Worm (Caenorhabditis elegans) whole organism, midembryonic: ENCODE data around the gene R03H10.7.

ENCODE experiments used
- T22C8.4 ChIP-seq: fragments of 200-800 bp; sonication (Bioruptor generic); IDR thresholded peaks from 2 replicates; pipeline ENCODE4 v1.3.6; 2022; ENCODE audit warnings: missing genetic modification characterization, missing compliant biosample characterization
- cog-1 ChIP-seq: sonication (generic microtip); optimal IDR thresholded peaks from 2 replicates; lab custom pipeline; 2016; ENCODE audit warnings: missing genetic modification characterization, missing compliant biosample characterization
- flt-1 ChIP-seq: fragments of 200-800 bp; sonication (Bioruptor generic); IDR thresholded peaks from 2 replicates; pipeline ENCODE4 v1.3.6; 2022; ENCODE audit warnings: missing genetic modification characterization, missing compliant biosample characterization
- klf-2 ChIP-seq: fragments of 200-800 bp; sonication (Bioruptor generic); conservative IDR thresholded peaks from 2 replicates; pipeline ENCODE4 v1.3.6; 2022; ENCODE audit warnings: missing genetic modification reagents, missing genetic modification characterization, missing compliant biosample characterization
- med-1 ChIP-seq: sonication (generic microtip); optimal IDR thresholded peaks from 2 replicates; lab custom pipeline; 2017; ENCODE audit warnings: missing genetic modification characterization, mild to moderate bottlenecking, missing compliant biosample characterization, antibody characterized with exemption, missing genetic modification reagents; ENCODE audit not compliant: insufficient read depth
- ref-1 ChIP-seq: fragments of 200-800 bp; sonication (Bioruptor generic); conservative IDR thresholded peaks from 2 replicates; pipeline ENCODE4 v1.3.6; 2022; ENCODE audit warnings: missing genetic modification reagents, missing genetic modification characterization, missing compliant biosample characterization
- tab-1 ChIP-seq: fragments of 200-800 bp; sonication (Bioruptor generic); IDR thresholded peaks from 2 replicates; pipeline ENCODE4 v1.3.6; 2022; ENCODE audit warnings: missing genetic modification characterization, missing compliant biosample characterization
- ztf-23 ChIP-seq: fragments of 200-800 bp; sonication (Bioruptor generic); IDR thresholded peaks from 2 replicates; pipeline ENCODE4 v1.3.6; 2022; ENCODE audit warnings: missing genetic modification reagents, missing genetic modification characterization, missing compliant biosample characterization
- ztf-29 ChIP-seq: fragments of 200-800 bp; sonication (Bioruptor generic); IDR thresholded peaks from 2 replicates; pipeline ENCODE4 v1.3.6; 2022; ENCODE audit warnings: missing genetic modification reagents, missing genetic modification characterization, missing compliant biosample characterization

R03H10.7 gene

DNA sequence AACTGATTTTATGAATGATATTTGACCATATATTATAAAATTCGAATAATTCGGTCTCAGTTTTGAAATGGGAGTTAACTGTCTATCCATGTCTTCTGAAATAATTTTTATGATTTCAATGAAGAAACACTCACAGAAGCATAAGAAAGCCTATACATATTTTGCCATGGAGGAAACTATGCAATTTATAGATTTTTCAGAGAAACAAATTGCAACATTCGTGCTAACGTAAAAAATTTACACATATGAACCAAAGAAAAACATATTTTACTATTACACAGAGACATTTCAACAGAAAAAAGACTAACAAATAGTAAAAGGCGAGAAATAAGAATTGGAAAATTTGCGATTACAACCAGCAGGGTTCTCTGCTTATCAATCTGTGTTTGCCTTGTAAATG lies at the start of gene R03H10.7:
Gene R03H10.7 (minus strand): TSS at position 101 of the 400 bp plus-strand sequence.
- TF ChIP-seq ztf-23 = no peak

DNA sequence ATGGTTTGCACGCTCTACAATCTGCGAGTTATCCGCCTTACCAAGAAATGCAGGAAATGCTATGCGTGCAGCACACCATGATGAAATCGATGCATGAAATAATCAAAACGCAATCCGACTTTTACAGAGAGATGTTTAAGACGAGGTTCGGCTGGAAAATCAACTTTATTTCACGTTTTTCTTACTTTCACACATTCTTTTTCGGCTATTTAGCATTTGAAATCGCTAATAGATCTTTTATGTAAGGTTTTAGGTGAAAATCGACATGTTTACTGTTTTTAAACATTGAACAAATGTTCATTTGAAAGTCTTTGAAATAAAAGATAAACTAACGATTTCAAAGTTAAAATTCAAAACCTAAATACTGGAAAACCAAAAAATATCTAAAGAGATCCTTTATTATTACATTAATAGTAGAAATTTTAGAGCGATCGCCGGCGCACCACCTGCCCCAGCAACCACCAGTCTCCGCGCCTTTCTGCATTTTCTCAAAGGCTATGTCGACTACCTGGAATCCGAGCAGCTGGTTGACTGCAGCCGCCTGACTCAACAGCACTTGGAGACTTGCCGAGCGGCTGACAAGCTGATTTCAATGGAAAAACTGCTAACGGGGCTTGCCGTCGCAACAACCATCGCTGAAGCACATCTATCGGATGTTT lies 49.5 kb upstream of the R03H10.7 start:
- TF ChIP-seq cog-1 (tag; lab: Kevin White, UChicago) (no peak), ref-1 (GFP tag; lab: Robert Waterston, UW) (no peak), flt-1 (no peak), ztf-23 (no peak), T22C8.4 (GFP tag; lab: Robert Waterston, UW) (no peak), med-1 (GFP tag; lab: Kevin White, UChicago) (no peak), ztf-29 (no peak), klf-2 (GFP tag; lab: Robert Waterston, UW) (no peak)

DNA sequence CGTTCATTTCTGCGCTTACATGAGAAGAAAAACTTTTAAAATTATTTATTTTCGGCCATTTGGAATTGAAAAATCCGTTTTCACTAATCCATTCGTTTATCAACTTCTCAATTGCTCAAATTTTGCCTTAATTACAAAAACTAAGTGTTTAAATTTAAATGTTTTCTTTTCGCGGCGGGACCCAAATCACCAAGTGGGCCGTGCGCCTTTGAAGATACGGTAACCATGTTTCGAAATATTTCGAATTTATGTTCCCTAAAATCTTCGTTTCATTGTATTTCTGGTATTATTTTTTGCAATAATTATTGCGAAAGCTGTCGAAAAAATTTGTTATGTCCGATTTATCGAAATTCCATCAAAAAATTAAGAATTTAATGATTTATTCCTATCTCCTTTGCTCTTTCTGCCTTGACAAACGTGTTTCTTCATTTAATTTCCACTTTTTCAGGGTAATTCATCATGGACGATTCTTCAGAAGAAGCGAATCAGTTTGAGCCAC lies 47.9 kb upstream of the R03H10.7 start, which contains the start of gene C16A11.4:
Gene C16A11.4 (plus strand): TSS at position 449 of the 499 bp plus-strand sequence.
- TF ChIP-seq tab-1 (GFP tag; lab: Robert Waterston, UW) = no peak
- TF ChIP-seq cog-1 (tag; lab: Kevin White, UChicago) = no peak
- TF ChIP-seq ztf-29 = no peak
- TF ChIP-seq ref-1 (GFP tag; lab: Robert Waterston, UW) = no peak
- no peak for TF ChIP-seq med-1 (GFP tag; lab: Kevin White, UChicago)
- TF ChIP-seq klf-2 (GFP tag; lab: Robert Waterston, UW) = no peak
- no peak for TF ChIP-seq T22C8.4 (GFP tag; lab: Robert Waterston, UW)
- no peak for TF ChIP-seq ztf-23
- no peak for TF ChIP-seq flt-1

DNA sequence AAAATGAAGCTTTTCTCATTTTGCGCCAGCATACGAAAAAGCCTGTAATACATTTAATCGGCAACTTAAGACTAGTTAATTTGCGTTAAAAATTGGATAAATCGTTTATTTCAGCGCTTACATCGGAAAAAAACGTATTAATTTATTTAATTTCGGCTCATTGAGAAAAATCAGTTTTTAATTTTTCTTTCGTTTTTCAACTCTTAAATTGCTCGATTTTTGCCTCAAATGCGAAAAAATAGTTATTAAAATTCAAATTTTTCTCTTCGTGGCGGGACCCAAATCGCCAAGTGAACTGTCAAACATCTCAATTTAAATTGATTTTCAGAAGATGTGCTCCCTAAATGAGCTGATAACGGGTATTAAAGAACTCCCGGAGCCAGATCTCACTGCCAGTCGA lies 44.2 kb upstream of the R03H10.7 start, which contains the start of gene C16A11.5:
Gene C16A11.5 (plus strand): TSS at position 323 of the 400 bp plus-strand sequence.
- TF ChIP-seq ztf-23 (no peak), tab-1 (GFP tag; lab: Robert Waterston, UW) (no peak), klf-2 (GFP tag; lab: Robert Waterston, UW) (no peak), ref-1 (GFP tag; lab: Robert Waterston, UW) (no peak), cog-1 (tag; lab: Kevin White, UChicago) (no peak), flt-1 (no peak), med-1 (GFP tag; lab: Kevin White, UChicago) (no peak)

DNA sequence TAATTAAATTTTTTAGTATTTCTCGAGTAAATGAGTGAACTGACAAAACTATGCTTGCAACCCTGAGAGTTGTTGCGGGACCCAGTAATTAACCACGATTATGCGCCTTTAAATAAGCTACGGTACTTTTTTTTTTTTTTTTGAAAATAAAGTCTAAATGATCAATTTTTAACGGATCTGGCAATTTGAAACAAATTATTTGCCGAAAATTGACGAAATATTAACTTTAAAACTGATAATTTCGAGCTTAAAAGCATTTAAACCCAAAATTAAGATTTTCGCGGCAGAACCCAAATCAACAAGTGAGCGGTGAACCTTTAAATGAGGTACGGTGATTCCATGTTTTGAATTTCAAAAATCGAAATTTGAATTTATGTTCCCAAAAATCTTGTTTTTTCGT lies 43.7 kb upstream of the R03H10.7 start:
- TF ChIP-seq ztf-29 = no peak
- no peak for TF ChIP-seq klf-2 (GFP tag; lab: Robert Waterston, UW)
- no peak for TF ChIP-seq flt-1
- no peak for TF ChIP-seq cog-1 (tag; lab: Kevin White, UChicago)
- no peak for TF ChIP-seq med-1 (GFP tag; lab: Kevin White, UChicago)
- TF ChIP-seq ztf-23 = no peak
- no peak for TF ChIP-seq T22C8.4 (GFP tag; lab: Robert Waterston, UW)
- no peak for TF ChIP-seq tab-1 (GFP tag; lab: Robert Waterston, UW)
- no peak for TF ChIP-seq ref-1 (GFP tag; lab: Robert Waterston, UW)

DNA sequence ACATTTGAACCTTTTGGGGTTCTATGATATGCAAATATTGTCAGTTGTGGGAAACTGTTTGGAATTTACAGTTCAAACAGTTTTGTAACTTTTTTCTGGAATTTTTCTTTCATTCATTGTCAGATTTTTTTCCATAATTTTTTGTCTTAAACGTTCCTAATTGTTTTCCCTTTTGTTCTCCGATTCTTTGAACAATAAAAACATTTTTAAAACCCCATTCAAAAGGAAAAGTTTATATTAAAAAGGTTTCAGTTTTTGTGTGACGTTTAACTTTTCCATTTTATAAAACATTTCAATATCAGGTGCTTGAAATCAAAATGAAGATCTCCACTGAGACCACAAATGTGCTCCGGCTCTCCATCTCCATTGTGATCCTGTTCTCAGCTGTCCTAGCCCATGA lies 40.3 kb upstream of the R03H10.7 start, which contains the start of gene F31D5.1:
Gene F31D5.1 (plus strand): TSS at position 301 of the 400 bp plus-strand sequence.
- TF ChIP-seq T22C8.4 (GFP tag; lab: Robert Waterston, UW) (no peak), cog-1 (tag; lab: Kevin White, UChicago) (no peak), med-1 (GFP tag; lab: Kevin White, UChicago) (no peak), ztf-23 (no peak), ztf-29 (no peak)

DNA sequence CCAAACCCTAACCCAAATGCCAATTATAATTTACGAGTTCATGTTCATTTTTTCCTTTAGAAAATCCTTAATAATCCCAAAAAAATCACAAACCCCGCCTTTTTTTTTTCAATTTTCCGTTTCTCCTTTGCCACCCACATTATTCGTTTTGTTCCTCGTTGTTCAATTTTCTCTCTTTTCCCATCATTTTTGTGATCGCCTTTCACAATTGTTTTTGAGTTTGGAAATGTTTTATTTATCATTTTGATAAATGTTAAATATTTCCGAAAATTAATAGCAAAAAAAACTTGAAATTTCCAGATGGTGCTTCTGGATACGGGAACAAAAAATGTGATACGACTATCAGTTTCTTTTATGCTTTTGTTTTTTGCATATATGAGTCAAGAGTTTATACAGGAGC lies 36.6 kb upstream of the R03H10.7 start, which contains the start of gene F31D5.2:
Gene F31D5.2 (plus strand): TSS at position 301 of the 400 bp plus-strand sequence.
- no peak for TF ChIP-seq ref-1 (GFP tag; lab: Robert Waterston, UW)
- no peak for TF ChIP-seq med-1 (GFP tag; lab: Kevin White, UChicago)
- TF ChIP-seq klf-2 (GFP tag; lab: Robert Waterston, UW) = no peak
- TF ChIP-seq ztf-29 = no peak
- TF ChIP-seq tab-1 (GFP tag; lab: Robert Waterston, UW) = no peak
- TF ChIP-seq ztf-23 = no peak
- no peak for TF ChIP-seq cog-1 (tag; lab: Kevin White, UChicago)
- TF ChIP-seq T22C8.4 (GFP tag; lab: Robert Waterston, UW) = no peak
- no peak for TF ChIP-seq flt-1

DNA sequence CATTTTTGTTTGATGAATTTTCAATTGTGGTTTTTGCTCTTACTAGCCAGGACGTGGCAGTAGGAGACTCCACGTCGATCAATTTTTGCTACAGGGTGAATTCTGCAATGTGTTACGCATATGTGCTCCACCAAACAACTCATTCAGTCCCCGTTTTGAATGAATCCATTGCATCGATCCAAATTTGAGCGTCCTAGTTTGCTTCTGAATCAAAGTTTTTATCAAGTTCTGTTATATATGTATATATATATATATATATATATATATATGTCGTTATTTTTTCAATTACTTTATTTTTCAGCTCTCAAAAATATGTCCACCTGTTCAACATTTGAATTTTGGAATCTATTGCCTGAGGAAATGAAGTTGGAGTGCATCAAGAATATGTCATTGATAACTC lies 32.4 kb upstream of the R03H10.7 start, which contains the start of gene F31D5.7:
Gene F31D5.7 (plus strand): TSS at position 301 of the 400 bp plus-strand sequence.
- TF ChIP-seq cog-1 (tag; lab: Kevin White, UChicago) (no peak), klf-2 (GFP tag; lab: Robert Waterston, UW) (no peak), ref-1 (GFP tag; lab: Robert Waterston, UW) (no peak), tab-1 (GFP tag; lab: Robert Waterston, UW) (no peak), ztf-29 (no peak), ztf-23 (no peak), med-1 (GFP tag; lab: Kevin White, UChicago) (no peak), flt-1 (no peak), T22C8.4 (GFP tag; lab: Robert Waterston, UW) (no peak)

DNA sequence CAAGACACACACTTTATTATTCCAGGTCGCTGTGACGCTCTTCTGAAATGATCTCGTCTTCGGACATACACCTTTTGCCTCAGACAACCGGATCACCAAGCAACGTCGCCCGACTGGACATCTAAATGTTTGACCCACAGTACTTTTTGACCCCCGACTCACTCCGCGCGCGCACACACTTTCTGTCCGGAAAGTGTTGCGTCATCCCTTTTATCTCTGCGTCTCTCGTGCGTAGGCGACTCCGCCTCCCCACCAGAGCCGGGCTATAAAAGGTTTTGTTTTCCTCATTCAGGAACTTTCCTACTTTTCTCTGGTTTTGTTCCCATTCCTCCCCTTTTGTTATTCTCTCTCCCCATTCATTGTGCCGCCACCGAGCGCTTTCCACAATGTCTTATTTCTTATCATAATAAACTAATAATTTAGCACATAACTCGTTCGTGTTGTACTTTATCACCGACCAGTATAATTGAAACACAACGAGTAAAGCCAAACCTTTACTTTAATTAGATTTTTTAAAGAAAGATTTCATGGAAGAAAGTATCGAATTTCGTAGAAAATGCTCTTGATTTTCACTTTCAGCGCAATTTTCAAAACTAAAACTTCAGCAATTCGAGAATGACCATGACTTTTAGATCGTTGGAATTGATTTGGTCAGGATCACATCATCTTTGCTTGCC lies 30.5 kb upstream of the R03H10.7 start, which contains the start of gene F31D5.6:
Gene F31D5.6 (plus strand): TSS at position 627 of the 677 bp plus-strand sequence.
- TF ChIP-seq ztf-29 (no peak), cog-1 (tag; lab: Kevin White, UChicago) (no peak), T22C8.4 (GFP tag; lab: Robert Waterston, UW) (no peak), tab-1 (GFP tag; lab: Robert Waterston, UW) (no peak), med-1 (GFP tag; lab: Kevin White, UChicago) (no peak), flt-1 (no peak), klf-2 (GFP tag; lab: Robert Waterston, UW) (no peak), ref-1 (GFP tag; lab: Robert Waterston, UW) (no peak), ztf-23 (no peak)
